Fruit fly (Drosophila melanogaster): Measurements from ENCODE around the gene AgmNAT.

The AgmNAT gene

DNA sequence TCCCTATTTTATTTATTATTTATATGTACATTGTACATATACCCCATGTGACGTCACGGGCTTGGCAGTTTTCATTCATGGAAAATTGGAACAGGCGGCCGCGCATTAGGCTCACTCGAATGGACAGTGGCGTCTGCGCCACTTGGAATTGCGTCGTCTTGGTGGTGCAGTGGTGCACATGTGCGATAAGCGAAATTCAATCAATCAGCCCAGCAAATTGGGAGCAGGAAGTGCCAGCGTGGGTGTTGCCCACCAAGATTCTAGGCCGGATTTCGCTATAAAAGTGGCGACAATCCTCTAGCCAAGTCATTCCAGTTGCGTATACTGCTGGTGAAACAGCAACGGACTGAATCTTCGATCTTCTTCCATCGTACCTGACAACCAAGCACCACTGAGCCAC is 23.8 kb downstream of the AgmNAT start, which contains the start of gene CG12239:
Gene CG12239, plus strand, starts transcription at position 301 of the 400 bp plus-strand sequence.
- no peak for TF ChIP-seq Dbx (GFP tag; IDR thresholded peaks at IDR 0.05)
- no peak for TF ChIP-seq Stat92E (GFP tag; optimal IDR thresholded peaks at IDR 0.05)
- TF ChIP-seq CG15696 (tag; optimal IDR thresholded peaks at IDR 0.05): no peak
- no peak for TF ChIP-seq Sry-δ (GFP tag; optimal IDR thresholded peaks at IDR 0.05)
- TF ChIP-seq esg (GFP tag; conservative IDR thresholded peaks at IDR 0.05): no peak
- no peak for TF ChIP-seq CG13624 (GFP tag; optimal IDR thresholded peaks at IDR 0.05)

DNA sequence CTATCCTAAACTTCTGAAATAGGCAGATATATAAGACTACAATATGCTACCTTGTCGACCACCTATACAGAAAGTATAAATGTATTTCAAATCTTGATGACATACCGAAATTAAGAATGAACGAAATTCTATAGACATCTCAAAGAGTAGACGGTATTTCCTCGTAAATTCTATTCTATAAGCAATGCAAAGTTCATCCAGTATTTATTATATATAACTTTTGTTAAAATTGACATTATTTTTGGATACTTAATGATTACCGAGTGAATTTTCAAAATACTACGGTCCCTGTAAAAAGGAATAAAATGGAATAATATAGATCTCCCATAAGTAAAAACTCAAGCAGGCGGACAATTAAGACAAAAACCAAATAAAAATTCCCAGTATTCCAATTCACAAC is 26.4 kb downstream of the AgmNAT start, which contains the start of gene CG15767:
Gene CG15767, plus strand, starts transcription at position 301 of the 400 bp plus-strand sequence.
- no peak for TF ChIP-seq hkb (optimal IDR thresholded peaks at IDR 0.05)
- no peak for TF ChIP-seq hkb (GFP tag; IDR thresholded peaks at IDR 0.05)
- TF ChIP-seq PHDP (tag; optimal IDR thresholded peaks at IDR 0.05): no peak
- no peak for TF ChIP-seq CrebB (tag; optimal IDR thresholded peaks at IDR 0.05)
- no peak for TF ChIP-seq tup (GFP tag; optimal IDR thresholded peaks at IDR 0.05)
- TF ChIP-seq CG6272 (GFP tag; IDR thresholded peaks at IDR 0.05): no peak
- TF ChIP-seq CG17912 (GFP tag; optimal IDR thresholded peaks at IDR 0.05): no peak

DNA sequence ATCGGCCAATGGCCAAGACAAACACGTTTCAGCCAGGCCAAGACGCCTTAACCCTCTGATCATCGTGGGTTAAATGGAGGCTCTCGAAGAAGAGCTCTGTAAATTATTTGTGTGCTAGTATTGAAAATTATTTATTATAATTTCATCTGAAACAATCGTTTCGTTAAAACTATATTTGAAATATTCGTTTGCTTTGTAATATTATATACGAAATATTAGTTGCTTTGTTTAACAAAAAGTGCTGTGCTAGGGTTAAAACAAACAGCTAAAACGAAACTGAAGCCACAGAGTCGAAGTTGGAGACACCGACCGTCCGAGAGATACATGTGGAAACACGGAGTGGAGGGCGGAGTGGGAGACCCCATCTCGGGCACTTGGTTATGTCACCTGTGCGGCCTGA is 29.1 kb downstream of the AgmNAT start:
- TF ChIP-seq CG9817 (tag; optimal IDR thresholded peaks at IDR 0.05) (no peak), Rx (GFP tag; IDR thresholded peaks at IDR 0.05) (no peak), sug (tag; optimal IDR thresholded peaks at IDR 0.05) (no peak), lbe (GFP tag; optimal IDR thresholded peaks at IDR 0.05) (peak; percentile 68), Dek (tag; optimal IDR thresholded peaks at IDR 0.05) (peak; percentile 16), CG13424 (tag; optimal IDR thresholded peaks at IDR 0.05) (peak; percentile 45), CG17385 (GFP tag; optimal IDR thresholded peaks at IDR 0.05) (no peak), CG2712 (tag; optimal IDR thresholded peaks at IDR 0.05) (peak; percentile 53), CG17361 (GFP tag; IDR thresholded peaks at IDR 0.05) (0 out of 3 replicates have a peak, but pooled peaks have one; percentile 37), E2f2 (GFP tag; IDR thresholded peaks at IDR 0.05) (peak; percentile 15; the same call in 1 of the 2 replicates), Hr51 (GFP tag; optimal IDR thresholded peaks at IDR 0.05) (peak in 1 of 2 experiments; percentile 76), Oli (tag; optimal IDR thresholded peaks at IDR 0.05) (peak; percentile 52), PHDP (tag; optimal IDR thresholded peaks at IDR 0.05) (peak; percentile 37), Xrp1 (GFP tag; IDR thresholded peaks at IDR 0.05) (peak; percentile 34; the same call in 1 of the 2 replicates), Ets65A (GFP tag) (no peak), CG13775 (GFP tag; optimal IDR thresholded peaks at IDR 0.05) (no peak), tup (GFP tag; optimal IDR thresholded peaks at IDR 0.05) (no peak), tgo (GFP tag; IDR thresholded peaks at IDR 0.05) (peak; percentile 29; the same call in 2 of the 3 replicates), CG30403 (GFP tag; optimal IDR thresholded peaks at IDR 0.05) (peak; percentile 32), h (optimal IDR thresholded peaks at IDR 0.05) (no peak), mld (GFP tag; IDR thresholded peaks at IDR 0.05; ENCODE audit: partially characterized antibody) (no peak), pfk (GFP tag; optimal IDR thresholded peaks at IDR 0.05) (no peak), ken (GFP tag; IDR thresholded peaks at IDR 0.05) (peak; percentile 30; the same call in 1 of the 3 replicates), bsh (GFP tag; optimal IDR thresholded peaks at IDR 0.05) (peak in 1 of 2 experiments; percentile 22), Camta (GFP tag; optimal IDR thresholded peaks at IDR 0.05) (no peak), Fer3 (tag; optimal IDR thresholded peaks at IDR 0.05) (no peak), Nf-YC (tag; optimal IDR thresholded peaks at IDR 0.05) (no peak), schlank (tag; optimal IDR thresholded peaks at IDR 0.05) (no peak), CrebB (tag; optimal IDR thresholded peaks at IDR 0.05) (no peak), hth (optimal IDR thresholded peaks at IDR 0.05) (no peak), CG2129 (GFP tag; IDR thresholded peaks at IDR 0.05; ENCODE audit: partially characterized antibody) (no peak), oc (tag; optimal IDR thresholded peaks at IDR 0.05) (peak; percentile 33), kni (GFP tag; optimal IDR thresholded peaks at IDR 0.05) (no peak), CG1529 (GFP tag; optimal IDR thresholded peaks at IDR 0.05) (peak; percentile 3), Antp (GFP tag; optimal IDR thresholded peaks at IDR 0.05) (no peak), Rfx (GFP tag; IDR thresholded peaks at IDR 0.05) (0 out of 2 replicates have a peak, but pooled peaks have one; percentile 21), sens-2 (GFP tag; IDR thresholded peaks at IDR 0.05) (no peak)
